Worm (Caenorhabditis elegans) whole organism, L1 larva: ENCODE results near the gene nhr-135.

Experiments
- C04F5.9 ChIP-seq: sonication (generic microtip); optimal IDR thresholded peaks from 2 replicates; lab custom pipeline; 2016; ENCODE audit warnings: missing genetic modification characterization, missing compliant biosample characterization
- C16A3.4 ChIP-seq: fragments of 150-350 bp; optimal IDR thresholded peaks from 2 replicates; lab custom pipeline; 2014; ENCODE audit warnings: missing biosample characterization, missing genetic modification characterization
- Y116A8C.19 ChIP-seq: sonication (generic microtip); optimal IDR thresholded peaks from 2 replicates; lab custom pipeline; 2016; ENCODE audit warnings: missing compliant biosample characterization, missing genetic modification characterization, borderline replicate concordance
- aha-1 ChIP-seq: fragments of 150-350 bp; optimal IDR thresholded peaks from 2 replicates; lab custom pipeline; 2014; ENCODE audit warnings: missing biosample characterization, missing genetic modification characterization
- ama-1 ChIP-seq: fragments of 150-350 bp; optimal IDR thresholded peaks from 2 replicates; lab custom pipeline; 2014
- blmp-1 ChIP-seq: fragments of 150-350 bp; optimal IDR thresholded peaks from 2 replicates; lab custom pipeline; 2014; ENCODE audit warnings: missing biosample characterization, missing genetic modification characterization
- ceh-82 ChIP-seq, 3 experiments: fragments of 150-350 bp in 1 of 3; sonication (generic microtip) in 2 of 3; optimal IDR thresholded peaks; 2 replicates each; lab custom pipeline; 2014 to 2017; ENCODE audit warnings: missing biosample characterization in 3 of 3, missing genetic modification characterization in 3 of 3
- dpl-1 ChIP-seq, 3 experiments: fragments of 150-350 bp in 2 of 3; sonication (generic microtip) in 1 of 3; optimal IDR thresholded peaks; 2 replicates each; lab custom pipeline; 2014 to 2017; ENCODE audit warnings: missing biosample characterization in 3 of 3, missing genetic modification characterization in 3 of 3, missing genetic modification reagents in 3 of 3
- dsc-1 ChIP-seq: sonication (generic microtip); optimal IDR thresholded peaks from 2 replicates; lab custom pipeline; 2016; ENCODE audit warnings: mild to moderate bottlenecking, missing genetic modification characterization, missing compliant biosample characterization
- efl-1 ChIP-seq, 4 experiments: fragments of 150-350 bp; optimal IDR thresholded peaks in 3 of 4; peaks in 1 of 4; 1 replicate in 1 of 4; 2 replicates in 3 of 4; lab custom pipeline; 2014; ENCODE audit warnings: missing biosample characterization in 2 of 4, missing genetic modification characterization in 2 of 4, missing genetic modification reagents in 2 of 4
- efl-3 ChIP-seq: fragments of 200-800 bp; sonication (Bioruptor generic); optimal IDR thresholded peaks from 2 replicates; lab custom pipeline; 2018; ENCODE audit warnings: mild to moderate bottlenecking, missing genetic modification characterization, missing compliant biosample characterization
- elt-2 ChIP-seq: sonication (generic microtip); optimal IDR thresholded peaks from 2 replicates; lab custom pipeline; 2016; ENCODE audit warnings: missing genetic modification characterization, mild to moderate bottlenecking, inconsistent platforms, missing compliant biosample characterization, missing genetic modification reagents
- elt-3 ChIP-seq, 6 experiments: fragments of 150-350 bp in 1 of 6; sonication (generic microtip); optimal IDR thresholded peaks; 2 replicates each; lab custom pipeline; 2017 to 2018; ENCODE audit warnings: missing biosample characterization in 6 of 6, missing genetic modification characterization in 6 of 6, inconsistent platforms in 1 of 6
- grh-1 ChIP-seq: fragments of 200-800 bp; sonication (Bioruptor generic); IDR thresholded peaks from 2 replicates; pipeline ENCODE4 v1.3.6; 2022; ENCODE audit warnings: missing genetic modification reagents, missing genetic modification characterization, missing compliant biosample characterization
- irx-1 ChIP-seq: sonication (generic microtip); optimal IDR thresholded peaks from 2 replicates; lab custom pipeline; 2016; ENCODE audit warnings: missing genetic modification characterization, missing compliant biosample characterization
- lin-14 ChIP-seq: fragments of 200-800 bp; sonication (Bioruptor generic); optimal IDR thresholded peaks from 2 replicates; lab custom pipeline; 2018; ENCODE audit warnings: mild to moderate bottlenecking, missing genetic modification characterization, moderate library complexity, missing compliant biosample characterization
- lin-35 ChIP-seq, 2 experiments: fragments of 150-350 bp; optimal IDR thresholded peaks; 2 replicates each; lab custom pipeline; 2014; ENCODE audit warnings: missing biosample characterization in 2 of 2, missing genetic modification characterization in 2 of 2, missing genetic modification reagents in 2 of 2
- lsy-2 ChIP-seq, 2 experiments: fragments of 150-350 bp; optimal IDR thresholded peaks; 2 replicates each; lab custom pipeline; 2014; ENCODE audit warnings: missing biosample characterization in 2 of 2, missing genetic modification characterization in 2 of 2
- mep-1 ChIP-seq: fragments of 150-350 bp; optimal IDR thresholded peaks from 2 replicates; lab custom pipeline; 2014; ENCODE audit warnings: missing biosample characterization, missing genetic modification characterization
- nhr-11 ChIP-seq: fragments of 150-350 bp; optimal IDR thresholded peaks from 2 replicates; lab custom pipeline; 2014; ENCODE audit warnings: missing biosample characterization, missing genetic modification characterization
- nhr-19 ChIP-seq: fragments of 200-800 bp; sonication (Bioruptor generic); conservative IDR thresholded peaks from 2 replicates; pipeline ENCODE4 v1.3.6; 2022; ENCODE audit warnings: missing genetic modification characterization, missing compliant biosample characterization
- nhr-20 ChIP-seq: sonication (generic microtip); optimal IDR thresholded peaks from 2 replicates; lab custom pipeline; 2016; ENCODE audit warnings: mild to moderate bottlenecking, missing genetic modification characterization, missing compliant biosample characterization
- nhr-28 ChIP-seq: fragments of 150-350 bp; optimal IDR thresholded peaks from 2 replicates; lab custom pipeline; 2014; ENCODE audit warnings: missing biosample characterization, missing genetic modification characterization
- nhr-47 ChIP-seq: sonication (generic microtip); optimal IDR thresholded peaks from 2 replicates; lab custom pipeline; 2016; ENCODE audit warnings: mild to moderate bottlenecking, missing genetic modification characterization, moderate library complexity, missing compliant biosample characterization
- nhr-71 ChIP-seq: sonication (generic microtip); optimal IDR thresholded peaks from 2 replicates; lab custom pipeline; 2016; ENCODE audit warnings: mild to moderate bottlenecking, missing genetic modification characterization, moderate library complexity, missing compliant biosample characterization
- nhr-76 ChIP-seq: sonication (generic microtip); optimal IDR thresholded peaks from 2 replicates; lab custom pipeline; 2017; ENCODE audit warnings: missing biosample characterization, missing genetic modification characterization
- nhr-77 ChIP-seq: fragments of 150-350 bp; optimal IDR thresholded peaks from 2 replicates; lab custom pipeline; 2014; ENCODE audit warnings: missing biosample characterization, missing genetic modification characterization
- nhr-84 ChIP-seq: sonication (generic microtip); optimal IDR thresholded peaks from 2 replicates; lab custom pipeline; 2017; ENCODE audit warnings: missing biosample characterization, missing genetic modification characterization
- nhr-85 ChIP-seq: sonication (generic microtip); peaks from one replicate; lab custom pipeline; 2016; ENCODE audit warnings: missing genetic modification characterization, inconsistent platforms, missing compliant biosample characterization
- nhr-90 ChIP-seq: sonication (generic microtip); optimal IDR thresholded peaks from 2 replicates; lab custom pipeline; 2016; ENCODE audit warnings: mild to moderate bottlenecking, missing genetic modification characterization, missing compliant biosample characterization; ENCODE audit not compliant: poor library complexity
- pag-3 ChIP-seq: sonication (generic microtip); optimal IDR thresholded peaks from 2 replicates; lab custom pipeline; 2017; ENCODE audit warnings: missing genetic modification characterization, mild to moderate bottlenecking, missing compliant biosample characterization, antibody characterized with exemption, borderline replicate concordance; ENCODE audit not compliant: insufficient read depth
- pax-3 ChIP-seq: fragments of 200-800 bp; sonication (Bioruptor generic); optimal IDR thresholded peaks from 2 replicates; lab custom pipeline; 2018; ENCODE audit warnings: mild to moderate bottlenecking, missing genetic modification characterization, moderate library complexity, missing compliant biosample characterization
- rnt-1 ChIP-seq: sonication (generic microtip); optimal IDR thresholded peaks from 2 replicates; lab custom pipeline; 2016; ENCODE audit warnings: mild to moderate bottlenecking, missing genetic modification characterization, moderate library complexity, missing compliant biosample characterization
- skn-1 ChIP-seq: fragments of 150-350 bp; optimal IDR thresholded peaks from 2 replicates; lab custom pipeline; 2014; ENCODE audit warnings: missing biosample characterization, missing genetic modification characterization
- snpc-4 ChIP-seq: fragments of 150-350 bp; optimal IDR thresholded peaks from 2 replicates; lab custom pipeline; 2014; ENCODE audit warnings: missing biosample characterization, missing genetic modification characterization
- snu-23 ChIP-seq: sonication (generic microtip); optimal IDR thresholded peaks from 2 replicates; lab custom pipeline; 2016; ENCODE audit warnings: missing genetic modification characterization, missing compliant biosample characterization
- sptf-1 ChIP-seq: fragments of 150-350 bp; optimal IDR thresholded peaks from 2 replicates; lab custom pipeline; 2014; ENCODE audit warnings: missing biosample characterization, missing genetic modification characterization
- sup-37 ChIP-seq: fragments of 200-800 bp; sonication (Bioruptor generic); optimal IDR thresholded peaks from 2 replicates; lab custom pipeline; 2018; ENCODE audit warnings: mild to moderate bottlenecking, missing genetic modification characterization, missing compliant biosample characterization
- tlp-1 ChIP-seq: fragments of 150-350 bp; optimal IDR thresholded peaks from 2 replicates; lab custom pipeline; 2014; ENCODE audit warnings: missing biosample characterization, missing genetic modification characterization
- unc-130 ChIP-seq: fragments of 150-350 bp; optimal IDR thresholded peaks from 2 replicates; lab custom pipeline; 2017; ENCODE audit warnings: missing biosample characterization, missing genetic modification characterization, inconsistent platforms
- vab-15 ChIP-seq: sonication (generic microtip); optimal IDR thresholded peaks from 2 replicates; lab custom pipeline; 2017; ENCODE audit warnings: missing genotype, mild to moderate bottlenecking, missing genetic modification characterization, missing compliant biosample characterization
- xbp-1 ChIP-seq: sonication (generic microtip); optimal IDR thresholded peaks from 2 replicates; lab custom pipeline; 2016; ENCODE audit warnings: missing genetic modification characterization, missing compliant biosample characterization
- zag-1 ChIP-seq: fragments of 150-350 bp; optimal IDR thresholded peaks from 2 replicates; lab custom pipeline; 2014; ENCODE audit warnings: missing biosample characterization, missing genetic modification characterization
- zip-4 ChIP-seq: fragments of 200-800 bp; sonication (Bioruptor generic); optimal IDR thresholded peaks from 2 replicates; lab custom pipeline; 2018; ENCODE audit warnings: mild to moderate bottlenecking, missing genetic modification characterization, moderate library complexity, missing compliant biosample characterization
- ztf-11 ChIP-seq, 2 experiments: sonication (generic microtip); optimal IDR thresholded peaks; 2 replicates each; lab custom pipeline; 2016 to 2017; ENCODE audit warnings: missing genetic modification characterization in 2 of 2, missing biosample characterization in 1 of 2, missing compliant biosample characterization in 1 of 2
- ztf-4 ChIP-seq: fragments of 150-350 bp; optimal IDR thresholded peaks from 2 replicates; lab custom pipeline; 2014; ENCODE audit warnings: missing biosample characterization, missing genetic modification characterization

nhr-135 gene

DNA sequence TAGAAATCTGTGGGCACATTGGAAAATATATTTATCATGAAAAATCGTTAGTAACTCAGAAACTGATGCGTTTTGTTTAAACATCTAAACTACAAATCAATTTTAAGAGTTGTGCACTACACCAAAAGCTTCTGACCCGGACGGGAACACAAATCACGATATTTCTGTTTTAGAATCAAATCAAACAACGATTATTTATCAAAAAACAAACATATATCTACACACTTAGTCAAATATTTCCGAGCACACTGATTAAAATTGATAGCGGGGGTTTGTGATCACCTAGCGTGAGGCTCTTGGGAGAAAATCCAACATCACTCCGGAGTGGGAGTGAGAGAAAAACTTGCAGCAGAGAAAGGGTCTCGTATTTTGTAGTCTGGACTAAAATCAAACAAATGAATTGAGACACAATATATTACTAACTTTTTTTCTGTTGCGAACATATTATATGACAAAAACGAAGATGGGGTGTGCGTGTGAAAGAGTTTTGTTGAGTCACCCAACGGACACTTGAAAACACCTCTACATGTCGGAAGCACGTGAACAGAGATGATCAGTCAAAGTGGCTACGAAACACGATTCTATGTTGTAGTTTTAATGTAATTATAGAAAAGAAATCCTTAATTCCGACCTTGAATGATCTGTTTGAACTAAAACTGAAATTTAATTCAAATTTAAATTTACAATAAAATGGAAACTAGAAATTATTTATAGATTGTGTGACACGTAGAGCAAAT, 1.9 kb upstream of the nhr-135 start (continued):
- no peak for TF ChIP-seq rnt-1 (tag; lab: Kevin White, UChicago)

DNA sequence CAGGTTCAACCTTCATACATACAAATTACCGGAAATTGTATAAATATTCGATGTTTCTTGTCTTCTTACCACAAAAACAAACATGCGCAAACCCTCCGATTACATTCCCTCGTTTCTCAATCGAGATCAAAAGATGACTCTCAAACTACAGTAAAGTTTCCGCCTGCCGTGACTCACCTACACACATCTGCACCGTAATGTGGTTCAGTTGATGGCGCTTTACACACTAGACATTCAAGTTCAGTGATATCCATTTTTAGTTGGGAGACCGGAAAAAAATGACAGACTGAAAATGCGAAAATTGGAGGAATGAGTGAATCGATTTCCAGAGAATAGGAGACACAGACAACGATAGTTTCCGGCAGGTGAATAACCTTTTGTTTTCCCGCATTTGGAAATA, 2.3 kb downstream of the nhr-135 start, which contains the start of gene nhr-286:
nhr-286 (minus strand) TSS at position 324 of the 400 bp plus-strand sequence.
- TF ChIP-seq nhr-20 (tag; lab: Kevin White, UChicago): peak; percentile 51
- TF ChIP-seq vab-15 (tag; lab: Kevin White, UChicago): no peak
- TF ChIP-seq nhr-85 (tag; lab: Kevin White, UChicago): peak; percentile 50
- TF ChIP-seq ama-1 (lab: Kevin White, UChicago): peak; percentile 39
- TF ChIP-seq, all 84 proteins: peak for 3

DNA sequence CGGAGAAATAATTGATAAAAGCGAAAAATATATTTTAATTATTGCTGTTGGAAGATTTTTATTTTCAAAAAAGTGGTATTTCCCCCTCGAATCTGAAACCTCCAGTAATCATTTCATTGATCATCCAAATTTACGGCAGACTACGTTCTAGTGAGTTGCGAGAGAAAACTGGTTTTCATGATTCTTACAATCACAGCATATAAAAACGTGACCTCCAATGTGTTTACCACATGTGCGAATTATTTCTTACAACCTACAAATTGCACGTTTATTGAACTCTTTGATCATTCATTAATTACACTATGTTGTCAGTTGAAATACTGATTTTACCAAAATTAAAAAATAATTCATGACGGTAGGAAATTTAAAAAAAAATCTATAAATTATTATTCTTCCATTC, 4.4 kb downstream of the nhr-135 start:
- peak; percentile 16 for TF ChIP-seq unc-130 (tag; lab: Kevin White, UChicago)
- TF ChIP-seq nhr-20 (tag; lab: Kevin White, UChicago): peak; percentile 100
- TF ChIP-seq ceh-82 (tag; optimal IDR thresholded peaks at IDR 0.05; lab: Kevin White, UChicago): no peak
- TF ChIP-seq dsc-1: no peak
- TF ChIP-seq xbp-1 (tag; lab: Kevin White, UChicago): no peak
- TF ChIP-seq lin-14 (GFP tag; lab: Kevin White, UChicago): peak; percentile 80
- no peak for TF ChIP-seq C04F5.9
- no peak for TF ChIP-seq sptf-1
- TF ChIP-seq skn-1 (tag; lab: Kevin White, UChicago): no peak
- no peak for TF ChIP-seq mep-1 (tag; lab: Kevin White, UChicago)
- peak; percentile 71 for TF ChIP-seq nhr-19 (GFP tag; lab: Robert Waterston, UW)
- no peak for TF ChIP-seq efl-3
- no peak for TF ChIP-seq sup-37
- no peak for TF ChIP-seq ztf-11 (tag; optimal IDR thresholded peaks at IDR 0.05; lab: Kevin White, UChicago)
- no peak for TF ChIP-seq snpc-4
- peak in 3 of 6 experiments; percentile 64 to 94 (median 75) for TF ChIP-seq elt-3 (tag; optimal IDR thresholded peaks at IDR 0.05; lab: Kevin White, UChicago)
- TF ChIP-seq zag-1 (tag; lab: Kevin White, UChicago): no peak
- TF ChIP-seq snu-23 (GFP tag; lab: Kevin White, UChicago): peak; percentile 73
- peak; percentile 5 for TF ChIP-seq irx-1 (tag; lab: Kevin White, UChicago)
- peak; percentile 27 for TF ChIP-seq nhr-47
- TF ChIP-seq tlp-1 (tag; lab: Kevin White, UChicago): no peak
- TF ChIP-seq Y116A8C.19 (tag; lab: Kevin White, UChicago): no peak
- TF ChIP-seq elt-2: no peak
- peak; percentile 65 for TF ChIP-seq nhr-90 (tag; lab: Kevin White, UChicago)
- TF ChIP-seq zip-4: no peak
- peak; percentile 36 to 53 for TF ChIP-seq lsy-2 (tag; optimal IDR thresholded peaks at IDR 0.05; lab: Kevin White, UChicago)
- TF ChIP-seq aha-1 (tag; lab: Kevin White, UChicago): no peak
- no peak for TF ChIP-seq nhr-76 (tag; lab: Kevin White, UChicago)
- TF ChIP-seq ztf-4: no peak
- TF ChIP-seq grh-1 (GFP tag; lab: Robert Waterston, UW): peak; percentile 91
- TF ChIP-seq nhr-11 (tag; lab: Kevin White, UChicago): no peak
- no peak for TF ChIP-seq nhr-28 (tag; lab: Kevin White, UChicago)
- TF ChIP-seq C16A3.4 (tag; lab: Kevin White, UChicago): peak; percentile 42
- peak in 1 of 3 experiments; percentile 24 for TF ChIP-seq dpl-1 (GFP tag; optimal IDR thresholded peaks at IDR 0.05; lab: Kevin White, UChicago)
- TF ChIP-seq lin-35 (GFP tag; optimal IDR thresholded peaks at IDR 0.05; lab: Kevin White, UChicago): peak in 1 of 2 experiments; percentile 81
- peak in 1 of 2 experiments; percentile 40 for TF ChIP-seq efl-1 (optimal IDR thresholded peaks at IDR 0.05; lab: Kevin White, UChicago)
- TF ChIP-seq efl-1 (GFP tag; optimal IDR thresholded peaks at IDR 0.05 in 1 of 2; lab: Kevin White, UChicago): peak; percentile 10 to 94
- peak; percentile 61 for TF ChIP-seq vab-15 (tag; lab: Kevin White, UChicago)
- TF ChIP-seq ama-1 (lab: Kevin White, UChicago): no peak
- TF ChIP-seq blmp-1 (tag; lab: Kevin White, UChicago): peak; percentile 70
- no peak for TF ChIP-seq nhr-84 (tag; lab: Kevin White, UChicago)
- peak; percentile 77 for TF ChIP-seq nhr-71 (tag; lab: Kevin White, UChicago)
- TF ChIP-seq pag-3: no peak
- TF ChIP-seq pax-3 (tag; lab: Kevin White, UChicago): no peak
- no peak for TF ChIP-seq nhr-77 (tag; lab: Kevin White, UChicago)
